Worm (Caenorhabditis elegans): ENCODE data around the gene wdr-4.

Gene wdr-4

DNA sequence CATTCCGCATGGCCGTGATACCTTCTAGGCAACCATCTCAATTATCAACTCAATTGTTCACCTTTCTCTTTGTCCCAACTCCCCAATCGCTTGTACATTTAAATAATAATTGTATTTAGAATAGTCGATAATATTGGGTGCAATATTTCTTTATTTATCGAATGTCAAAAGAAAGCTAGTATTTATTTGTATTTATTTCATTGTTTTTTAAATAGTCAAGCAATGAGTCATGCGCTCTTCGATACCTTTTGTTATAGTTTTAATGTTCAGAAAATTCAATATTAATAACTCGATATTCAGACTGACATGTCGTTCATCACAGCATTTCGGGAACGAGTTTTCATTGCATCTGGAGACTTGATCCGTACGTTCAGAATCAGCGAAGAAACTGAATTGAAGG, at the start of gene wdr-4:
Gene wdr-4, plus strand, starts transcription at position 301 of the 400 bp plus-strand sequence.
- TF ChIP-seq sea-1 (GFP tag; conservative IDR thresholded peaks at IDR 0.05) (no peak), ceh-36 (tag; optimal IDR thresholded peaks at IDR 0.05) (no peak), flt-1 (GFP tag; IDR thresholded peaks at IDR 0.05) (no peak), tbx-11 (GFP tag; IDR thresholded peaks at IDR 0.05) (no peak), hnd-1 (tag; optimal IDR thresholded peaks at IDR 0.05) (no peak), tbx-37 (GFP tag; conservative IDR thresholded peaks at IDR 0.05) (no peak), ama-1 (optimal IDR thresholded peaks at IDR 0.05) (no peak), scrt-1 (GFP tag; IDR thresholded peaks at IDR 0.05) (no peak), aly-1 (tag; optimal IDR thresholded peaks at IDR 0.05) (no peak), tra-4 (tag; optimal IDR thresholded peaks at IDR 0.05) (no peak), F13C5.2 (tag; optimal IDR thresholded peaks at IDR 0.05) (no peak), ets-7 (tag; optimal IDR thresholded peaks at IDR 0.05) (no peak), hmbx-1 (tag; optimal IDR thresholded peaks at IDR 0.05) (no peak)

- no peak for TF ChIP-seq ets-7 (tag; optimal IDR thresholded peaks at IDR 0.05)
- TF ChIP-seq tbx-37 (GFP tag; conservative IDR thresholded peaks at IDR 0.05), result no peak
- no peak for TF ChIP-seq hmg-4 (GFP tag; optimal IDR thresholded peaks at IDR 0.05)
Measured at ce11 chrIII:6677304-6677703, 48.3 kb upstream of the wdr-4 start.

- TF ChIP-seq B0310.2 (tag; optimal IDR thresholded peaks at IDR 0.05), result no peak
Measured at ce11 chrIII:6679323-6679722, 46.3 kb upstream of the wdr-4 start.

DNA sequence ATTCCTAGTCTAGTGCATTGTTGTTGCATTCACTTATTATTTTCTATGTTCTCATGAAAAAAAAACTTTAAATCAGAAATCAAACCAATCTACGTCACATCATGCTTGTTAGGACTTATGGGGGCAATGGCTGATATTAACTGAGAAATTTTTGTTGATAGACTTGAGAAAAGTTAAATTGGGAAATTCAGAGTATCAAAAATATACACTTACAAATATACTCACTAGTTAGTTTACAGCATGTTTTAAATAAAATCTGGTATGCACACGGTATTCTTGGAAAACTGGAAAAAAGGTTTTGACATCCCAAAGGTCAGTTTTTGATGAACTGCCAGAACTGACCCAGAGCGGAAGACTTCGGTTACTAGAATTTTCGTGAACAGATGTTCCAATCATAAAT, 44.6 kb upstream of the wdr-4 start:
- TF ChIP-seq hnd-1 (tag; optimal IDR thresholded peaks at IDR 0.05) (no peak), tbx-11 (GFP tag; IDR thresholded peaks at IDR 0.05) (no peak), ceh-13 (GFP tag; optimal IDR thresholded peaks at IDR 0.05) (no peak), aly-1 (tag; optimal IDR thresholded peaks at IDR 0.05) (no peak), F13C5.2 (tag; optimal IDR thresholded peaks at IDR 0.05) (no peak), ceh-36 (tag; optimal IDR thresholded peaks at IDR 0.05) (no peak), ets-7 (tag; optimal IDR thresholded peaks at IDR 0.05) (no peak), pes-1 (GFP tag; IDR thresholded peaks at IDR 0.05) (no peak), sea-1 (GFP tag; conservative IDR thresholded peaks at IDR 0.05) (no peak), flt-1 (GFP tag; IDR thresholded peaks at IDR 0.05) (no peak), tbx-37 (GFP tag; conservative IDR thresholded peaks at IDR 0.05) (no peak), hmbx-1 (tag; optimal IDR thresholded peaks at IDR 0.05) (no peak), scrt-1 (GFP tag; IDR thresholded peaks at IDR 0.05) (no peak), ama-1 (optimal IDR thresholded peaks at IDR 0.05) (no peak), tra-4 (tag; optimal IDR thresholded peaks at IDR 0.05) (no peak), hmg-4 (GFP tag; optimal IDR thresholded peaks at IDR 0.05) (no peak)

DNA sequence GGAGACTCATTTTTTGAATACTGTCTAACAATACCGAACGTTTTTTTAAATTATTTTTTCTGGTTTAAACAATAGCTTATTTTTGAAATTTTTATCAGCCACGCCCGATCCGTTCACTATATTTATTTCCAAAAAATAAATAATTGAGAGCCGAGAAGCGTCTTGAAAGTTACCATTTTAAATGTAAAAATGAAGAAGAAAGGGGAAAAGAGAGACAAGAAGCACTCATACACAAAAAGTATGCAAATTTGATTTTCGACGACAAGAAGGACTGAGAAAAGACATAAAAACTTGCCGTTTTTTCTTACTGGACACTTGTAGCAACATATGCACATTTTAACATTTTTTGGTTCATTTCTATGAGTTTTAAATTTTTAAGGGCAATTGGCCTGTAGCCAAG, 43.8 kb upstream of the wdr-4 start:
- TF ChIP-seq flt-1 (GFP tag; IDR thresholded peaks at IDR 0.05) (no peak), hmbx-1 (tag; optimal IDR thresholded peaks at IDR 0.05) (no peak), sea-1 (GFP tag; conservative IDR thresholded peaks at IDR 0.05) (no peak), B0310.2 (tag; optimal IDR thresholded peaks at IDR 0.05) (no peak), tra-4 (tag; optimal IDR thresholded peaks at IDR 0.05) (no peak), ceh-13 (GFP tag; optimal IDR thresholded peaks at IDR 0.05) (no peak), pes-1 (GFP tag; IDR thresholded peaks at IDR 0.05) (no peak)

ce11 chrIII:6690490-6690889, 35.1 kb upstream of the wdr-4 start:
- no peak for TF ChIP-seq ceh-36 (tag; optimal IDR thresholded peaks at IDR 0.05)
- no peak for TF ChIP-seq ceh-13 (GFP tag; optimal IDR thresholded peaks at IDR 0.05)
- TF ChIP-seq hmbx-1 (tag; optimal IDR thresholded peaks at IDR 0.05), result no peak
- TF ChIP-seq tbx-37 (GFP tag; conservative IDR thresholded peaks at IDR 0.05), result no peak
- no peak for TF ChIP-seq sea-1 (GFP tag; conservative IDR thresholded peaks at IDR 0.05)
- no peak for TF ChIP-seq tbx-11 (GFP tag; IDR thresholded peaks at IDR 0.05)
- TF ChIP-seq ets-7 (tag; optimal IDR thresholded peaks at IDR 0.05), result no peak
- no peak for TF ChIP-seq aly-1 (tag; optimal IDR thresholded peaks at IDR 0.05)
- no peak for TF ChIP-seq ama-1 (optimal IDR thresholded peaks at IDR 0.05)
- no peak for TF ChIP-seq tra-4 (tag; optimal IDR thresholded peaks at IDR 0.05)
- TF ChIP-seq pes-1 (GFP tag; IDR thresholded peaks at IDR 0.05), result no peak
- TF ChIP-seq flt-1 (GFP tag; IDR thresholded peaks at IDR 0.05), result no peak
- no peak for TF ChIP-seq hmg-4 (GFP tag; optimal IDR thresholded peaks at IDR 0.05)

DNA sequence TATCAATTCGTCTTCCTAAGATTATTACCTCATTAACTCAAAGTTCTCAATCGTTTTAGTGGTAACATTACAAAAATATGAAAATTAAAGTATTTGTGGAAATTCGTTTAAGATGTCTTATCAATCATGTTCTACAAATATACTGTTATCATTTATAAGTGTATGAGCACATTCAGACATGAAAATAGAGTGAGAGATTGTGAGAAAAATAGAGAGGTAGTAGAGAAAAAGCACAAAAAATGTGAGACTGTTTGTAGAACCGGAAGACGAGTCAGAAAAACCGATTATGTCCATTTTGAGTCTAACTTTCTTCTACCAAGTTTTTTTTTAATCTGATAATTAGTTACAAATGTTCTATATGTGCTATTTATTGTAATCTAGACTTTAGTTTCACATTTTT, 32.3 kb upstream of the wdr-4 start:
- TF ChIP-seq aly-1 (tag; optimal IDR thresholded peaks at IDR 0.05) (no peak), ceh-36 (tag; optimal IDR thresholded peaks at IDR 0.05) (no peak), B0310.2 (tag; optimal IDR thresholded peaks at IDR 0.05) (no peak), tbx-37 (GFP tag; conservative IDR thresholded peaks at IDR 0.05) (no peak), tra-4 (tag; optimal IDR thresholded peaks at IDR 0.05) (no peak), ets-7 (tag; optimal IDR thresholded peaks at IDR 0.05) (no peak), tbx-11 (GFP tag; IDR thresholded peaks at IDR 0.05) (no peak), hmbx-1 (tag; optimal IDR thresholded peaks at IDR 0.05) (no peak), ama-1 (optimal IDR thresholded peaks at IDR 0.05) (no peak), pes-1 (GFP tag; IDR thresholded peaks at IDR 0.05) (no peak), flt-1 (GFP tag; IDR thresholded peaks at IDR 0.05) (no peak)

ce11 chrIII:6695189-6695588, 30.4 kb upstream of the wdr-4 start:
- TF ChIP-seq hmbx-1 (tag; optimal IDR thresholded peaks at IDR 0.05), result no peak
- TF ChIP-seq ceh-36 (tag; optimal IDR thresholded peaks at IDR 0.05), result no peak
- no peak for TF ChIP-seq tra-4 (tag; optimal IDR thresholded peaks at IDR 0.05)
- TF ChIP-seq B0310.2 (tag; optimal IDR thresholded peaks at IDR 0.05), result no peak
- TF ChIP-seq ceh-13 (GFP tag; optimal IDR thresholded peaks at IDR 0.05), result no peak
- no peak for TF ChIP-seq pes-1 (GFP tag; IDR thresholded peaks at IDR 0.05)
- TF ChIP-seq sea-1 (GFP tag; conservative IDR thresholded peaks at IDR 0.05), result no peak
- TF ChIP-seq hnd-1 (tag; optimal IDR thresholded peaks at IDR 0.05), result no peak
- no peak for TF ChIP-seq ets-7 (tag; optimal IDR thresholded peaks at IDR 0.05)
- TF ChIP-seq scrt-1 (GFP tag; IDR thresholded peaks at IDR 0.05), result no peak
- no peak for TF ChIP-seq flt-1 (GFP tag; IDR thresholded peaks at IDR 0.05)
- TF ChIP-seq aly-1 (tag; optimal IDR thresholded peaks at IDR 0.05), result no peak
- no peak for TF ChIP-seq tbx-11 (GFP tag; IDR thresholded peaks at IDR 0.05)
- no peak for TF ChIP-seq tbx-37 (GFP tag; conservative IDR thresholded peaks at IDR 0.05)

Data from whole organism, early embryonic.